Worm (Caenorhabditis elegans) whole organism, L2 larva: ENCODE results near the gene gpa-11.

ENCODE experiments used
- ZK546.5 ChIP-seq: sonication (generic microtip); optimal IDR thresholded peaks from 2 replicates; lab custom pipeline; 2017; ENCODE audit warnings: missing biosample characterization, missing genetic modification characterization
- alr-1 ChIP-seq: fragments of 150-350 bp; optimal IDR thresholded peaks from 2 replicates; lab custom pipeline; 2014; ENCODE audit warnings: missing biosample characterization, missing genetic modification characterization
- aly-2 ChIP-seq: fragments of 150-350 bp; optimal IDR thresholded peaks from 2 replicates; lab custom pipeline; 2014; ENCODE audit warnings: missing biosample characterization, missing genetic modification characterization
- ama-1 ChIP-seq: fragments of 150-350 bp; optimal IDR thresholded peaks from 2 replicates; lab custom pipeline; 2018; ENCODE audit warnings: inconsistent platforms
- ceh-82 ChIP-seq: fragments of 150-350 bp; optimal IDR thresholded peaks from 2 replicates; lab custom pipeline; 2014; ENCODE audit warnings: missing biosample characterization, missing genetic modification characterization
- elt-3 ChIP-seq: sonication (generic microtip); optimal IDR thresholded peaks from 2 replicates; lab custom pipeline; 2017; ENCODE audit warnings: missing biosample characterization, missing genetic modification characterization
- lin-11 ChIP-seq: fragments of 150-350 bp; sonication (generic microtip); optimal IDR thresholded peaks from 2 replicates; lab custom pipeline; 2014; ENCODE audit warnings: missing biosample characterization, missing genetic modification characterization, inconsistent platforms, mixed read lengths
- lin-13 ChIP-seq: fragments of 150-350 bp; optimal IDR thresholded peaks from 2 replicates; lab custom pipeline; 2014; ENCODE audit warnings: missing biosample characterization, missing genetic modification reagents, missing genetic modification characterization
- nhr-12 ChIP-seq: fragments of 150-350 bp; optimal IDR thresholded peaks from 2 replicates; lab custom pipeline; 2014; ENCODE audit warnings: missing biosample characterization, missing genetic modification characterization
- nhr-23 ChIP-seq: fragments of 150-350 bp; optimal IDR thresholded peaks from 2 replicates; lab custom pipeline; 2014; ENCODE audit warnings: missing biosample characterization, missing genetic modification reagents, missing genetic modification characterization
- nhr-25 ChIP-seq: fragments of 150-350 bp; sonication (generic microtip); optimal IDR thresholded peaks from 3 replicates; lab custom pipeline; 2014; ENCODE audit warnings: missing biosample characterization, missing genetic modification characterization
- ztf-11 ChIP-seq: sonication (generic microtip); optimal IDR thresholded peaks from 2 replicates; lab custom pipeline; 2017; ENCODE audit warnings: missing biosample characterization, missing genetic modification characterization

DNA sequence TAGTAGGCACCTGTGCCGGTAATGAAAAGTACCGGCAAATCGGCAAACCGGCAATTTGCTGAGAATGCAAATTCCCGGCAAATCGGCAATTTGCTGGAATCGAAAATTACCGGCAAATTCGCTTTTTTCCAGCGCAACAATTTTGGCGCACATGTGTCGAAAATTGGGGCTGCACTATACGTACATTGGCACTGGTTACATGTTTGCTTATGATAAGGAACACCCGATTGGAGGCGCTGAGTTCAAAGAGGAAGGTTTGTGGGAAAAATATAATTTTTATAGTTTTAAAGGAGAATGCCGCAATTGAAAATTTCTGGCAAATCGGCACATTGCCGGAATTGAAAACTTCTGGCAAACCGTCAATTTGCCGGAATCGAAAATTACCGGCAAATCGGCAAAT is 50.3 kb downstream of the gpa-11 start:
- TF ChIP-seq lin-11 (no peak), ZK546.5 (tag; lab: Kevin White, UChicago) (no peak), ztf-11 (tag; lab: Kevin White, UChicago) (no peak), ama-1 (lab: Kevin White, UChicago) (no peak), alr-1 (tag; lab: Kevin White, UChicago) (no peak), elt-3 (tag; lab: Kevin White, UChicago) (no peak), ceh-82 (tag; lab: Kevin White, UChicago) (no peak), aly-2 (tag; lab: Kevin White, UChicago) (no peak), nhr-25 (tag; lab: Kevin White, UChicago) (no peak), nhr-12 (tag; lab: Kevin White, UChicago) (no peak), nhr-23 (no peak), lin-13 (GFP tag; lab: Kevin White, UChicago) (no peak)
